Fruit fly (Drosophila melanogaster) ovary, adult (tissue): Measurements from ENCODE around the gene velo.

Experiments used
- CG17801 ChIP-seq: fragments of 200-800 bp; optimal IDR thresholded peaks from 2 replicates; lab custom pipeline; 2019; ENCODE audit warnings: missing biosample characterization, mild to moderate bottlenecking, missing genetic modification characterization, moderate library complexity; ENCODE audit not compliant: partially characterized antibody

The velo gene

dm6 chr3L:6752278-6753096 lies at the start of gene velo, which contains the start of gene Sbds:
Gene velo (minus strand): TSS chr3L:6752752.
Gene Sbds (plus strand): TSS chr3L:6752913.
- peak; percentile 42 for TF ChIP-seq CG17801 (GFP tag; lab: Kevin White, UChicago)

dm6 chr3L:6799550-6799949 lies 47.0 kb upstream of the velo start:
- no peak for TF ChIP-seq CG17801 (GFP tag; lab: Kevin White, UChicago)

dm6 chr3L:6797395-6798006 lies 44.9 kb upstream of the velo start:
- no peak for TF ChIP-seq CG17801 (GFP tag; lab: Kevin White, UChicago)

- TF ChIP-seq CG17801 (GFP tag; lab: Kevin White, UChicago): no peak
These were observed 40.1 kb upstream of the velo start for dm6 chr3L:6792617-6793016.

DNA sequence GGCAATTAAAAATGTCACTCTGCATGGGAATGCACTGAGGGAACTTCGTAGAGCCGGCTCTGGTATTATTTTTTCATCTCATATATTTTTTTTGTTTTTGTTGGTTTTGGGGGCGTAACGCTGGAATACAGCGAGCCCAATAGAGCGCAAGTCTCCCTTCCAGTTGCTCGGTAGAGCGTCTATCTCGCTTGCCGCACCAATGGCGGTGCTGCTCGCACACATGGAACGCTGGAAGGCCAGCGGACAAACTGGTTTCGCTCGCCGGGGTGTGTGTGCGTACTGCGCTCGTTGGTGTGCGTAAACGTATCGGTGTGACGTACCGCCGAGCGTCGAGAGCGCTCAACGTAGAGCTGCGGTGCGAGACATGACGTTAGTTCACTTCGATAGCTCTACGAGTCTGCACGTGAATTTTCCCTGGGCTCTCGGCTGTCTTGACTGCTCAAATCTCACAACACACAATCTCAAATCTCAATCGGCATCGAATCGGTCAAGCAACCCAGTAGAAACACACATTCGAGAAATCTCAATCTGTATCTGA lies 37.3 kb upstream of the velo start, which contains the start of gene vvl:
vvl (plus strand) TSS at position 371 of the 538 bp plus-strand sequence.
- no peak for TF ChIP-seq CG17801 (GFP tag; lab: Kevin White, UChicago)

DNA sequence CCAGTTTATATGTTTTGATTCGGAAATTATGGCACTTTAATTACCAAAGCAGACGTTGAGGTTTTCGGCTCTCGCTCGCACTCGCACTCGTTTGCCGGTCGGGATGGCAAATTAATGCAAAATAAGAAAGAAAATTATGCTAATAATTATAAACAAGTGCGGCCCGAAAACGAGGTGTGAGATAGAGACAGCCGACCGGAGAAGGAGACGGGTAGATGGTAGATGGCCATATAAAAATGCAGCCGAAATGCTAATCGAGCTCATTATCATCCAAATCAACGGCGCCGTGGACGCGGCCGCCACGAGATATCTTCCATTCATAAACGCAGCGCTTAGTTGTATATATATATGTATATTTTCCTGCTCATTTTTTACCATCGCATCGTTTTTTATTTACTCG lies 35.0 kb upstream of the velo start:
- TF ChIP-seq CG17801 (GFP tag; lab: Kevin White, UChicago): no peak

DNA sequence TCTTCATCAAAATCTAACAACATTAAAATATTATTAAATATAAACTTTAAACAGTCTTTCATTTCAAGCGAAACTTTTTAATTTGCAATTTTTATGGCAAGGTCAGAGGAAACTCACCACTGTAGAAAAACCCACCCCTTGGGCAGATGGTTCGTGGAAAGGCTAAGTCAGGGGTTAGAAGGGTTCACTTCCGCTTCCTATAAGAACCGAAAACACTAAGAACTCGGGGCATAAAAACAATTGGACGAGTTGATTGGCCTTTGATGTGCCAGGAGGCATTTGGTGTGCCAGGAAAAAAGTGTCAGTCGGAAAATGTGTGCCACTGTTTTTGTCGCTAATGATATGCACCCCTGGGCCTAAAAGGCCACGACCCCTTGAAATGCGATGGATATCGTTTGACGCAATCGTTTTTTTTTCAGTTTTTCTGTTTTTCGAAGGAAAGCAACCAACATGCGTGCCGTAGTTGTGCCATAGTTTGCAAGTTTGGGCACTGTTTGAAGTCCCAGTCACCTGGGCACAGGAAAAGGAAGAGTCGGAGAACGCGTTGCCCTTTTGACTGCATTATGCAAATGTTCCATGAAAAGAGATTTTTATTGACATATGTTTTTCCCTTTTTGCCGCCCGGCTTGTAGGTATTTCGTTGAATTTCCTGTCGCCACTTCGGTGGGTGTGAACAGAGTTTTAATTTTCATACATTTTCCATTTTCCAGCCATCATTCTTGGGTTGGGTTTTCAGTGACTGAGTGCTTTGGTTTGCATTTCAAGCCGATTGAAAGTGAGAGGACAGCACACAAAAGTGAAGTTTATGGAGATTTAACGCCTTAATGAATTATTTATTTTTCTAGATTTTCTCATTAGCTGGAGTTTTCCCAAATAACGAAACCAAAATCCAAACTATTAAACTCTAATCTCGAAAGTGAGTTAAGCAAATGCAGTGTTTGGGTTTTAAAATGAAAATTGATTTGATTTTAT lies 32.4 kb upstream of the velo start:
- TF ChIP-seq CG17801 (GFP tag; lab: Kevin White, UChicago): no peak

DNA sequence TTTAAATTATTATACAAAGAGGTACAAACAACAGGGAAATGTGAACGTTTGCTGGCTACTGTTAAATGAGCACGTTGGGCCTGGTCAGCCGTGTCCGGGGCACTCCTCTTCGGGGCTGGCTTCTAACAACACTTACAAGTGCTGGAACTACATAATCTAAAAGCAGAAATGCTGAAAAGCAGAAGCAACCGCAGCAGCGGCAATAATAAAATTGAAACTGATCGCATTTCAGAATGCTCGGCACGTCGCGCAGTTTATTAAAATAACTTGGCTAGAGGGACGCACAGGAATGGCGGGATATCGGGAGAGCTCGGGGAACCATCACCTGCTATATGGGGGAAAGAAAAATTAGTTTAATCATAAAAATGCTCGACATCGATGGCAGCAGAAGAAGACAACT lies 30.9 kb upstream of the velo start:
- no peak for TF ChIP-seq CG17801 (GFP tag; lab: Kevin White, UChicago)

DNA sequence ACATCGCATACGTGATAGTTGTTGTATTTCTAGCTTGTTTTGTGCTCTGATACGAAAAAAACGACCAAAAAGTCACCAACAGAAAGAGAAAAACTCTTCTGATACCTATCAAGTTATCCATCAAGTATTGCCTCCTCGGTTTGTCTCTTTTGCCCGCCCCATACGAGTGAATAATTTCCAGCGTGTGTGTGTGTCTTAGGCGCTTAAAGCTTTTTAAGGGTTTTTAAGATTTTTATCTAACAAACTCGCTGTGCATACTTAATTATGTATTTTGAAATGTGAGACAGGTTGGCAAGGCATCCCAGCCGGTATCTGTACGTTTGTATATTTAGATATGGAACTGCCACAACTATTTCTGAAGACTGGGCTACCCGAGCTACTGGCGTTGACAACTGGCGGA lies 26.8 kb upstream of the velo start:
- no peak for TF ChIP-seq CG17801 (GFP tag; lab: Kevin White, UChicago)

dm6 chr3L:6778804-6779289 lies 26.3 kb upstream of the velo start:
- TF ChIP-seq CG17801 (GFP tag; lab: Kevin White, UChicago): no peak

dm6 chr3L:6777614-6778013 lies 25.1 kb upstream of the velo start:
- no peak for TF ChIP-seq CG17801 (GFP tag; lab: Kevin White, UChicago)

DNA sequence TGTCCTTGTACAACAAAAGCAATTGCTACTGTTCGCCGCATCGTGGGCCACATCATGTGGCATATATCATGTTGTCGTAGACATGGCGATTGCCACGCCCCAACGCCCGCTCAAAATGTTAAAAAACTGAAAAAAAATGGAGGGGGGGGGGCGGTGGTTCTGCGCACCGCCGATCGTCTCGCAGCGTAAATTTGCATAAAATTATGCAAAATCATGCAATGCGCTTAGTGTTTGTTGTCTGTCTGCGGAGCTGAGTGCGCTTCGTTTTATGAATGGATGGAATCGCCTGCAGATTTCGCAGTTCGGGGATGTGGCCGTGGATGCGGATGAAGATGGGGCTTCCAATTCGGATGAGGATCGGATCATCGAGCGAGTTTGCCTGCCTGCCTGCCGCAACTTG lies 19.3 kb upstream of the velo start:
- TF ChIP-seq CG17801 (GFP tag; lab: Kevin White, UChicago): no peak

dm6 chr3L:6771208-6771607 lies 18.7 kb upstream of the velo start:
- TF ChIP-seq CG17801 (GFP tag; lab: Kevin White, UChicago): no peak

- TF ChIP-seq CG17801 (GFP tag; lab: Kevin White, UChicago): no peak
These were observed 14.6 kb upstream of the velo start for dm6 chr3L:6767153-6767552.
